Fruit fly (Drosophila melanogaster) whole organism, pupa: ENCODE results near the gene schuy.

ENCODE experiments used
- CG10348 ChIP-seq: fragments of 200-800 bp; sonication (Bioruptor generic); IDR thresholded peaks from 2 replicates; pipeline ENCODE4 v1.3.6; 2022; ENCODE audit warnings: missing biosample characterization, missing genetic modification characterization
- CG13204 ChIP-seq: fragments of 200-800 bp; sonication (Bioruptor generic); optimal IDR thresholded peaks from 2 replicates; lab custom pipeline; 2018; ENCODE audit warnings: missing biosample characterization, mild to moderate bottlenecking, missing genetic modification characterization, moderate library complexity
- CG8301 ChIP-seq: fragments of 200-800 bp; sonication (Bioruptor generic); optimal IDR thresholded peaks from 2 replicates; lab custom pipeline; 2018; ENCODE audit warnings: missing biosample characterization, mild to moderate bottlenecking, missing genetic modification characterization
- CG9948 ChIP-seq: fragments of 200-800 bp; sonication (Bioruptor generic); optimal IDR thresholded peaks from 2 replicates; lab custom pipeline; 2018; ENCODE audit warnings: missing biosample characterization, mild to moderate bottlenecking, missing genetic modification characterization, moderate library complexity
- EcR ChIP-seq: fragments of 200-800 bp; sonication (Bioruptor generic); optimal IDR thresholded peaks from 3 replicates; lab custom pipeline; 2019; ENCODE audit warnings: missing biosample characterization, missing genetic modification characterization, mild to moderate bottlenecking, moderate library complexity, missing genetic modification reagents
- fd96Ca ChIP-seq: fragments of 200-800 bp; sonication (Bioruptor generic); IDR thresholded peaks from 3 replicates; pipeline ENCODE4 v1.3.6; 2022; ENCODE audit warnings: missing biosample characterization, missing genetic modification characterization
- rn ChIP-seq: fragments of 200-800 bp; sonication (Bioruptor generic); IDR thresholded peaks from 2 replicates; pipeline ENCODE4 v1.3.6; 2022; ENCODE audit warnings: missing biosample characterization, missing genetic modification characterization

dm6 chr3L:19979592-19979991 lies 6.3 kb upstream of the schuy start, which contains the start of gene CG14182:
- TF ChIP-seq CG8301 (tag; lab: Kevin White, UChicago), result no peak
- TF ChIP-seq rn, result no peak
- no peak for TF ChIP-seq EcR (GFP tag; lab: Kevin White, UChicago)
- TF ChIP-seq CG13204, result no peak
- TF ChIP-seq CG10348, result no peak
- TF ChIP-seq CG9948 (tag; lab: Kevin White, UChicago), result no peak
- no peak for TF ChIP-seq fd96Ca
